Fruit fly (Drosophila melanogaster) ovary, adult (tissue): ENCODE results near the gene CG15012.

Experiments
- CG17801 ChIP-seq: fragments of 200-800 bp; optimal IDR thresholded peaks from 2 replicates; lab custom pipeline; 2019; ENCODE audit warnings: missing biosample characterization, mild to moderate bottlenecking, missing genetic modification characterization, moderate library complexity; ENCODE audit not compliant: partially characterized antibody

The CG15012 gene

DNA sequence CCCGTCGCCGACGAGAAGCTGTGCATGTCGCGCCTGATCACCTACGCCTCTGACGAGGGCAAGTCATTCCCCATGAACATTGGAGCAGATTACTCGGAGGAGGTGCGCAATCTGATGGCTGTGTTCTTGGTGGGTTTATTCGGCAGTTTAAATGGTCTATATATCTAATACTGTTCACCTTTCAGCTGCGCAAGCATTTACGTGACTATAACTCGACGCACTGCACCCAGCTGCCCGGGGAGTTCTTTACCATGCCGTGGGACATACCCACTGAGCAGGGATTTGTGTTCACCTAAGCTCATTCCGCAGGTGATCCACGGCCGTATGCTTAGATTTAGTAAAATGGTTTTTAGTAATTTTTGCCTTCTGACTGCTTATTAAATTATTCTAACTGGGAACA is 30.9 kb downstream of the CG15012 start:
- no peak for TF ChIP-seq CG17801 (GFP tag; lab: Kevin White, UChicago)

DNA sequence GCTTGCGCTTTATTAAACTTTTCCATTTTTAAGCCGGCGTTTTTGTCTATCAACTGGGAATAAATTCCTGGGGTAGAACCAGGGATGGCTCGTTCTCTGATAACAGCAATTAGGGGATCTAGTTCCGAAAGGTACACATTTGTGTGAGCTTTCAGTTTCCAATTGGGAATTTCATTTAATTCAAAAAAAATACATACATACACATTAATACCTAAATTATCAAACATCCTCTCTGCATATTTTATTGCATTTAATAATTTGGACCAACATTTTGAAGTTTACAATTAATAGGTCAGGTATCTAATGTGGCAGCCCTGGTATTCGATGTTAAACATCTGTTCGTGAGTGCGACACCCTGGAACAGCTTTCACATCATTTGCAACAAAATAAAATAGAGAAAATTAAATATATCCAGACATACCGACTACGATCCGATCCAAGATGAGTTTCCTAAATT is 32.9 kb downstream of the CG15012 start, which contains the start of the genes CG15011 and CG1309:
TSS of gene CG15011 (minus strand) at position 51 of the 457 bp plus-strand sequence.
TSS of gene CG1309 (plus strand) at position 329 of the 457 bp plus-strand sequence.
- TF ChIP-seq CG17801 (GFP tag; lab: Kevin White, UChicago), result peak; percentile 83

- peak; percentile 32 for TF ChIP-seq CG17801 (GFP tag; lab: Kevin White, UChicago)
These were observed 37.7 kb downstream of the CG15012 start, which contains the start of the genes ago and CG1265 for dm6 chr3L:4254301-4254834. ago (minus strand) TSS chr3L:4254306. CG1265 (plus strand) TSS chr3L:4254776.

DNA sequence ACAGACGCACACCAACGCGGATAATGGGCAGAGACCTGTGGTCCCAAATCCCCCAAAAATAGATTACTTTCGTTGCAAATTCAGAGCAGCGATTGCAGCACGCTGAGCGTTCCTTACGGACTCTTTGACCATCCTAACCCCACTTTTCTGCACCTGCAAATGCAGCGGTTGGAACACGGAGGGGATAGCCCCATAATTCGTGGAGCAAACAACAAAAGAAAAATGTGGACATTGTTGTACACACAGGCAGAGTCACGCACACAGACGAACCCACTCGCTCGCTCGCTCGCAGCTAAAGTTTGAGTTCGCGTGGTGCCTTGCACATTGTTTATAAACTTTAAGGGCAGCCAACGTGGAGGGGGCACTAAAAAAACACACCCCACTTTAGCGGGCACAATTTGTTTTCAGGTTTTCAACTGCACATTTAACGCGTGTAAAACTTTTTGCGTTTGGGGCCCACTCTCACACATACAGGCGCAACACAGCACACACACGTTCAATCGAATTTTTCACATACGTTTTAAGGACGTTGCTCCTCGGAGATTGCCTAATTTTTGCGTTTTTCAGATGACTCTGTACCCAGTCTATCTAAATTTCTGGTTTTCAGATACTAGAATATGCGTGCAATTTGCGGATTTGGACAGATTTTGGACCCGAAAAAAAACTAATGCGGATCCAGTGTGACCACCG is 38.3 kb downstream of the CG15012 start:
- no peak for TF ChIP-seq CG17801 (GFP tag; lab: Kevin White, UChicago)

- TF ChIP-seq CG17801 (GFP tag; lab: Kevin White, UChicago), result no peak
These were observed 39.0 kb downstream of the CG15012 start for dm6 chr3L:4252862-4253610.

DNA sequence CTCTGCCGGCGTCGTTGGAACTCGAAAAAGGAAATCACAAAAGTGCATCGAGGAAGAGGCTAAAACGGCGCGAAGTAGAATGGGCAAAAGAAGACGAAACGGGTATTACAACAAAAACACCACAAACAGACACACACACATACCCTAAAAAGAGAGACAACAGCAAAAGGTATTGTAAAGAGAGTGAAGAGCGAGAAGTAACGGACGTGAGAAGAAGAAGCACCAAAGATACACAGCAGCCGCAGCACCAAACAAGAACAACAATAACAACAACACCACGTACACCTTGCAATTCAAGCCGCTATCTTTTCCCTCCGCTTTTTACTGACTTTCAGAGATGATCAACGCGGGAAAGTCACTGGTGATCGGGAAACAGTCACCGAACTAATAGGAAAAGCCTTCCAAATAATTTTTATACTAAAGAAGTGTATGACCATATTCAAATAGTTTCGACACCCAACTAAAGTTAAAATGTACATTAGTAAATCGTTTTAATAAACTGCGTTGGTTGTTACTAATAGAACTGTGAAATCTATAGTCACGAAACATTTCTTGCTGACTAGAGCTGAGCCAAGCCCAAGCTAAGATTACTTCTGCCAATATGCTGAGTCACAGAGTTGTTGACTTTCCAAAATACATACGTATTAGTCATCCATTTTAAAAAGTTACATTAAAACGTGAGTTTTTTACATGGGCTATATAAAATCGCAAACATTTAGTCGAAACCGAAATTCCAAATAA is 39.8 kb downstream of the CG15012 start:
- peak; percentile 20 for TF ChIP-seq CG17801 (GFP tag; lab: Kevin White, UChicago)

DNA sequence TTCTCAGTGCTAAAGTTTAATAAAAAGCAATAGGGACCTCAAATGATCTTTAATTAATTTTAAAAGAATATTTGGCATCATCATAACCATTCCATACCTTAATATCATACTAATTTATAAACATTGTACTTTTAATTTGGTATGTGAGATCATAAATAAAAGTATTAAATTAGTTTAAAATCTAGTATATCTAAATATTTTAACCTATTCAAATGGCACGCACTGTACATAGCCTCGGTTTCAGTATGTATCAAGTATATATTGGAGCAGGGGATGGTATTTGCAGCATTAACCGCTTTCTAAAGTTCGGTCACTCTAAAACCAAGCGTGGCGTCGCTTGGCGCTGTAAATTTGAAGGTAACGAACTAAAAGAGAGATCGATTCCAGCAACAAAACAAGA is 49.6 kb downstream of the CG15012 start, which contains the start of gene pav:
TSS of gene pav (plus strand) at position 307 of the 400 bp plus-strand sequence.
- TF ChIP-seq CG17801 (GFP tag; lab: Kevin White, UChicago), result peak; percentile 6
